Worm (Caenorhabditis elegans) whole organism, L2 larva: ENCODE data around the gene C08B6.8.

Source experiments
- C34F6.9 ChIP-seq: fragments of 150-350 bp; optimal IDR thresholded peaks from 2 replicates; lab custom pipeline; 2014; ENCODE audit warnings: missing biosample characterization, missing genetic modification characterization
- F13H6.1 ChIP-seq: sonication (generic microtip); optimal IDR thresholded peaks from 2 replicates; lab custom pipeline; 2016; ENCODE audit warnings: missing genetic modification characterization, missing compliant biosample characterization
- R02D3.7 ChIP-seq: fragments of 150-350 bp; optimal IDR thresholded peaks from 2 replicates; lab custom pipeline; 2014; ENCODE audit warnings: missing biosample characterization, missing genetic modification characterization
- Y55F3AM.14 ChIP-seq: fragments of 200-800 bp; sonication (Bioruptor generic); optimal IDR thresholded peaks from 2 replicates; lab custom pipeline; 2018; ENCODE audit warnings: mild to moderate bottlenecking, missing genetic modification characterization, missing compliant biosample characterization
- alr-1 ChIP-seq: fragments of 150-350 bp; optimal IDR thresholded peaks from 2 replicates; lab custom pipeline; 2014; ENCODE audit warnings: missing biosample characterization, missing genetic modification characterization
- aly-2 ChIP-seq: fragments of 150-350 bp; optimal IDR thresholded peaks from 2 replicates; lab custom pipeline; 2014; ENCODE audit warnings: missing biosample characterization, missing genetic modification characterization
- ama-1 ChIP-seq: fragments of 150-350 bp; optimal IDR thresholded peaks from 2 replicates; lab custom pipeline; 2018; ENCODE audit warnings: inconsistent platforms
- blmp-1 ChIP-seq: sonication (generic microtip); optimal IDR thresholded peaks from 2 replicates; lab custom pipeline; 2017; ENCODE audit warnings: missing genetic modification characterization, mild to moderate bottlenecking, missing compliant biosample characterization, antibody characterized with exemption, moderate library complexity; ENCODE audit not compliant: insufficient read depth
- ceh-16 ChIP-seq: fragments of 150-350 bp; optimal IDR thresholded peaks from 2 replicates; lab custom pipeline; 2014; ENCODE audit warnings: missing biosample characterization, missing genetic modification characterization
- ceh-82 ChIP-seq: fragments of 150-350 bp; optimal IDR thresholded peaks from 2 replicates; lab custom pipeline; 2014; ENCODE audit warnings: missing biosample characterization, missing genetic modification characterization
- egl-27 ChIP-seq: sonication (generic microtip); optimal IDR thresholded peaks from 3 replicates; lab custom pipeline; 2017; ENCODE audit warnings: missing biosample characterization, missing genetic modification reagents, missing genetic modification characterization
- elt-3 ChIP-seq: sonication (generic microtip); optimal IDR thresholded peaks from 2 replicates; lab custom pipeline; 2017; ENCODE audit warnings: missing biosample characterization, missing genetic modification characterization
- fos-1 ChIP-seq: fragments of 150-350 bp; optimal IDR thresholded peaks from 2 replicates; lab custom pipeline; 2014; ENCODE audit warnings: missing biosample characterization, missing genetic modification characterization
- gmeb-1 ChIP-seq: fragments of 150-350 bp; optimal IDR thresholded peaks from 2 replicates; lab custom pipeline; 2014; ENCODE audit warnings: missing biosample characterization, missing genetic modification characterization
- lin-13 ChIP-seq: fragments of 150-350 bp; optimal IDR thresholded peaks from 2 replicates; lab custom pipeline; 2014; ENCODE audit warnings: missing biosample characterization, missing genetic modification reagents, missing genetic modification characterization
- lsy-2 ChIP-seq, 2 experiments: fragments of 150-350 bp in 1 of 2; sonication (generic microtip) in 1 of 2; optimal IDR thresholded peaks; 2 replicates each; lab custom pipeline; 2014 to 2017; ENCODE audit warnings: missing biosample characterization in 2 of 2, missing genetic modification characterization in 2 of 2
- mab-5 ChIP-seq: fragments of 150-350 bp; optimal IDR thresholded peaks from 2 replicates; lab custom pipeline; 2014; ENCODE audit warnings: missing biosample characterization, missing genetic modification characterization
- mbf-1 ChIP-seq: sonication (generic microtip); optimal IDR thresholded peaks from 2 replicates; lab custom pipeline; 2017; ENCODE audit warnings: missing biosample characterization, missing genetic modification characterization
- mdl-1 ChIP-seq, 2 experiments: fragments of 150-350 bp in 1 of 2; sonication (generic microtip) in 1 of 2; optimal IDR thresholded peaks; 2 replicates each; lab custom pipeline; 2017; ENCODE audit warnings: missing biosample characterization in 2 of 2, missing genetic modification characterization in 2 of 2
- nhr-10 ChIP-seq: sonication (generic microtip); optimal IDR thresholded peaks from 2 replicates; lab custom pipeline; 2017; ENCODE audit warnings: missing biosample characterization, missing genetic modification characterization
- nhr-11 ChIP-seq: fragments of 150-350 bp; optimal IDR thresholded peaks from 2 replicates; lab custom pipeline; 2014; ENCODE audit warnings: missing biosample characterization, missing genetic modification characterization
- nhr-12 ChIP-seq: fragments of 150-350 bp; optimal IDR thresholded peaks from 2 replicates; lab custom pipeline; 2014; ENCODE audit warnings: missing biosample characterization, missing genetic modification characterization
- nhr-129 ChIP-seq: fragments of 150-350 bp; optimal IDR thresholded peaks from 2 replicates; lab custom pipeline; 2014; ENCODE audit warnings: missing biosample characterization, missing genetic modification characterization
- nhr-21 ChIP-seq: fragments of 150-350 bp; optimal IDR thresholded peaks from 2 replicates; lab custom pipeline; 2014; ENCODE audit warnings: missing biosample characterization, missing genetic modification characterization
- nhr-6 ChIP-seq: fragments of 150-350 bp; optimal IDR thresholded peaks from 2 replicates; lab custom pipeline; 2014; ENCODE audit warnings: missing biosample characterization, missing genetic modification characterization
- nhr-77 ChIP-seq: fragments of 150-350 bp; optimal IDR thresholded peaks from 2 replicates; lab custom pipeline; 2014; ENCODE audit warnings: missing biosample characterization, missing genetic modification characterization
- peb-1 ChIP-seq: fragments of 150-350 bp; optimal IDR thresholded peaks from 2 replicates; lab custom pipeline; 2014; ENCODE audit warnings: missing biosample characterization, missing genetic modification characterization
- sem-4 ChIP-seq: fragments of 150-350 bp; optimal IDR thresholded peaks from 2 replicates; lab custom pipeline; 2014; ENCODE audit warnings: missing biosample characterization, missing genetic modification reagents, missing genetic modification characterization
- skn-1 ChIP-seq: sonication (generic microtip); optimal IDR thresholded peaks from 2 replicates; lab custom pipeline; 2017; ENCODE audit warnings: missing biosample characterization, missing genetic modification characterization
- sma-9 ChIP-seq, 2 experiments: fragments of 150-350 bp in 1 of 2; sonication (generic microtip) in 1 of 2; optimal IDR thresholded peaks; 2 replicates each; lab custom pipeline; 2014 to 2016; ENCODE audit warnings: missing genetic modification characterization in 2 of 2, mild to moderate bottlenecking in 1 of 2, missing biosample characterization in 1 of 2, missing compliant biosample characterization in 1 of 2, missing genetic modification reagents in 1 of 2, moderate library complexity in 1 of 2
- snpc-4 ChIP-seq: fragments of 150-350 bp; optimal IDR thresholded peaks from 2 replicates; lab custom pipeline; 2014; ENCODE audit warnings: missing biosample characterization, missing genetic modification characterization
- unc-55 ChIP-seq: fragments of 150-350 bp; sonication (generic microtip); optimal IDR thresholded peaks from 3 replicates; lab custom pipeline; 2014; ENCODE audit warnings: missing biosample characterization, missing genetic modification reagents, missing genetic modification characterization
- zag-1 ChIP-seq: fragments of 150-350 bp; optimal IDR thresholded peaks from 2 replicates; lab custom pipeline; 2014; ENCODE audit warnings: missing biosample characterization, missing genetic modification characterization
- ztf-1 ChIP-seq: fragments of 200-800 bp; sonication (Bioruptor generic); conservative IDR thresholded peaks from 2 replicates; pipeline ENCODE4 v1.3.6; 2022; ENCODE audit warnings: missing genetic modification characterization, missing compliant biosample characterization
- ztf-11 ChIP-seq: sonication (generic microtip); optimal IDR thresholded peaks from 2 replicates; lab custom pipeline; 2017; ENCODE audit warnings: missing biosample characterization, missing genetic modification characterization
- ztf-4 ChIP-seq: fragments of 150-350 bp; optimal IDR thresholded peaks from 2 replicates; lab custom pipeline; 2014; ENCODE audit warnings: missing biosample characterization, missing genetic modification characterization

Gene C08B6.8

ce11 chrV:10123324-10123723 lies 11.1 kb upstream of the C08B6.8 start, which contains the start of gene C08B6.6:
Gene C08B6.6 (plus strand): TSS chrV:10123624.
- no peak for TF ChIP-seq lin-13
- no peak for TF ChIP-seq ztf-4 (tag; lab: Kevin White, UChicago)
- TF ChIP-seq sma-9 (GFP tag; optimal IDR thresholded peaks at IDR 0.05; lab: Kevin White, UChicago) = no peak
- TF ChIP-seq sma-9 (tag; optimal IDR thresholded peaks at IDR 0.05; lab: Kevin White, UChicago) = no peak
- TF ChIP-seq lsy-2 (tag; optimal IDR thresholded peaks at IDR 0.05; lab: Kevin White, UChicago) = no peak
- TF ChIP-seq snpc-4 (tag; lab: Kevin White, UChicago) = no peak
- TF ChIP-seq zag-1 = no peak

DNA sequence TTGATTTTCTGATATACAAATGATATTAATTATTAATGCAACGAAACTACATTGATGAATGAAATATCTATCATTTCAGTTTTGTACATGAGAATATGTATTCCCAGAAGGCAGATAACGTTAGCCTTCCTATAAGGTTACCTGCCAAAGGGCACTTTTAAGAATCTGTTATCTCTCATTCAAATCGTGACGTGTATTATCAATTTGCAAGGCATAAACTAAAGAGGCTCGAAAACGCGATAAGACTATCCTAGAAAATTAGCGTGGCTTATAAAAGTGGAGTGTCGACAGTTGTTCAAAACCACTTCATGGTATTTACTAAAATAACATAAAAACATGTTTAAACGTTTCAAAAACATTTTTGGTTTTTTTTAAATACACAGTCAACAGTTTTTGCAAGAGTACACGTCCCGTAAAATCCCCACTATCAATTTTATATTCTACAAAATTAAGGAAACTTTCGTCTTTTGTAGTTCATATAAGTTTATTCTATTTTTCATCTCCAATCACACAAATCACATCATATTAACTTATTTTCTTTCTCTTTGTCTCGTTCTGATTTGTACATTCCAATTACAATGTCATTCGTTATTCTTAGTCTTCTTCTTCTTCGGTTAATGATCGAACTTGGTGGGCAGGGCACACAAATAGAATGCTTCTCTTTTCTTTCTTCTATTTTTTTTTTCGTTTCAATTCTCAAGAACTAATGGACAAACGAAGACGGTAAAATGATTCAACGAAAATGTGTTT lies 9.5 kb upstream of the C08B6.8 start, which contains the start of gene C08B6.10:
C08B6.10 (plus strand) TSS at position 700 of the 750 bp plus-strand sequence.
- no peak for TF ChIP-seq Y55F3AM.14 (GFP tag; lab: Kevin White, UChicago)
- TF ChIP-seq fos-1 = peak; percentile 20

DNA sequence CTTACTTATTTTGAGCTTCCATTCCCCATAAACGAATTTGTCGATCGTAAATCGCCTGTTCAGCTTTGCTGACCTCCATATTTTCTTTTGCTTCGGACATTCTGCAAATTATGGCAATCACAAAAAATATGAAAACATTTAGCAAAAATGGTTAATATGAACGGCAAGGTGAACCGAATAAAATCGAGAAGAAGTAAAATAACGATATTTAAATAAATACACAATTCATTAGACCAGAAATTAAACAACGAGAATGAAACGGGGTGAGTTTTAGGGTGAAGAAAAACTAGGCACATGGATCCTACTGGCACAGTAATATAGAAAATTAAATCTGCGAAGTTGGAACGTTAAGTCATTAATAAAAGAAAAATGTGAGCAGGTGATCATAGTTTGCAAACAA lies 4.2 kb upstream of the C08B6.8 start, which contains the start of gene aos-1:
aos-1 (minus strand) TSS at position 101 of the 400 bp plus-strand sequence.
- TF ChIP-seq ceh-16 = no peak
- no peak for TF ChIP-seq elt-3 (tag; lab: Kevin White, UChicago)
- no peak for TF ChIP-seq nhr-10 (tag; lab: Kevin White, UChicago)
- TF ChIP-seq nhr-12 (tag; lab: Kevin White, UChicago) = no peak
- no peak for TF ChIP-seq zag-1
- no peak for TF ChIP-seq R02D3.7 (tag; lab: Kevin White, UChicago)
- no peak for TF ChIP-seq nhr-77 (tag; lab: Kevin White, UChicago)
- no peak for TF ChIP-seq ceh-82 (tag; lab: Kevin White, UChicago)
- no peak for TF ChIP-seq ztf-1 (GFP tag; lab: Robert Waterston, UW)
- no peak for TF ChIP-seq lsy-2 (tag; optimal IDR thresholded peaks at IDR 0.05; lab: Kevin White, UChicago)
- no peak for TF ChIP-seq gmeb-1 (tag; lab: Kevin White, UChicago)
- no peak for TF ChIP-seq nhr-21
- no peak for TF ChIP-seq egl-27 (tag; lab: Kevin White, UChicago)
- no peak for TF ChIP-seq sem-4 (tag; lab: Kevin White, UChicago)
- TF ChIP-seq blmp-1 (tag; lab: Kevin White, UChicago) = no peak
- no peak for TF ChIP-seq mab-5
- no peak for TF ChIP-seq peb-1 (tag; lab: Kevin White, UChicago)
- TF ChIP-seq alr-1 (tag; lab: Kevin White, UChicago) = no peak
- no peak for TF ChIP-seq unc-55
- TF ChIP-seq nhr-6 (tag; lab: Kevin White, UChicago) = no peak
- TF ChIP-seq, all 48 proteins: peak for 0

DNA sequence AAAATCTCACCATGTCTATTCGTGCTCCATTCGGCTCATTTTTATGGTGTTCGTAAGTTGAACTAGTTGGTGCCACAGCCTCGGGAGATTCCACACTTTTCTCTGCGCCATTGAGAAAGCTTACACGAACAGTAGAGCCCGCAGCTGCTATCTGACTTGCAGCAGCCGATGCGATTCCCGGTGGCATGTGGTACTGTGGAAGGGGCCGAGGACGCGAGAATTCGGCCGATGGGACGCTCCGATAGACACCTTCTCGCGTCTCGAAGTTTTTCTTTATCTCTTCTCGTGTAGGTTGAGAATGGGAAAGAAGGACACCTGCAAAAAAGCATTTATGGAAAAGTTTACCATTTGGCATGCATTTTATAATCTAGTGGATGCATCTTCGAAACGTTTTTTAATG lies 1.2 kb upstream of the C08B6.8 start:
- TF ChIP-seq F13H6.1 (tag; lab: Kevin White, UChicago) = no peak
- TF ChIP-seq blmp-1 (tag; lab: Kevin White, UChicago) = no peak
- TF ChIP-seq mbf-1 (tag; lab: Kevin White, UChicago) = no peak
- TF ChIP-seq ceh-82 (tag; lab: Kevin White, UChicago) = no peak
- no peak for TF ChIP-seq nhr-6 (tag; lab: Kevin White, UChicago)
- TF ChIP-seq aly-2 (tag; lab: Kevin White, UChicago) = no peak
- TF ChIP-seq nhr-11 = no peak
- TF ChIP-seq C34F6.9 (tag; lab: Kevin White, UChicago) = no peak
- no peak for TF ChIP-seq unc-55
- TF ChIP-seq skn-1 (tag; lab: Kevin White, UChicago) = no peak
- no peak for TF ChIP-seq gmeb-1 (tag; lab: Kevin White, UChicago)
- TF ChIP-seq ztf-11 = no peak

- TF ChIP-seq nhr-11 = no peak
- no peak for TF ChIP-seq ztf-4 (tag; lab: Kevin White, UChicago)
- peak; percentile 31 for TF ChIP-seq nhr-129 (tag; lab: Kevin White, UChicago)
- TF ChIP-seq fos-1 = no peak
- TF ChIP-seq ama-1 (lab: Kevin White, UChicago) = no peak
- no peak for TF ChIP-seq F13H6.1 (tag; lab: Kevin White, UChicago)
- no peak for TF ChIP-seq sem-4 (tag; lab: Kevin White, UChicago)
- no peak for TF ChIP-seq unc-55
- TF ChIP-seq mdl-1 (tag; optimal IDR thresholded peaks at IDR 0.05; lab: Kevin White, UChicago) = no peak
Observed at ce11 chrV:10145653-10146052, 11.2 kb downstream of the C08B6.8 start, which contains the start of gene C51E3.9. Gene C51E3.9 (plus strand): TSS chrV:10145953.
